Worm (Caenorhabditis elegans) whole organism, young adult: ENCODE results near the gene dpf-2.

ENCODE experiments used
- B0019.2 ChIP-seq: fragments of 200-800 bp; sonication (Bioruptor generic); conservative IDR thresholded peaks from 2 replicates; pipeline ENCODE4 v1.3.6; 2022; ENCODE audit warnings: missing genetic modification reagents, missing genetic modification characterization, missing compliant biosample characterization
- F10E7.11 ChIP-seq: sonication (generic microtip); optimal IDR thresholded peaks from 2 replicates; lab custom pipeline; 2017; ENCODE audit warnings: mild to moderate bottlenecking, missing genetic modification characterization, moderate library complexity, missing compliant biosample characterization
- F55B11.4 ChIP-seq: sonication (generic microtip); optimal IDR thresholded peaks from 2 replicates; lab custom pipeline; 2016; ENCODE audit warnings: missing compliant biosample characterization, missing genetic modification characterization, borderline replicate concordance; ENCODE audit not compliant: insufficient read depth
- F57A8.1 ChIP-seq: fragments of 200-800 bp; sonication (Bioruptor generic); optimal IDR thresholded peaks from 2 replicates; lab custom pipeline; 2018; ENCODE audit warnings: mild to moderate bottlenecking, missing genetic modification characterization, moderate library complexity, missing compliant biosample characterization
- F57C9.4 ChIP-seq: sonication (generic microtip); optimal IDR thresholded peaks from 2 replicates; lab custom pipeline; 2017; ENCODE audit warnings: mild to moderate bottlenecking, missing genetic modification characterization, missing compliant biosample characterization
- K12H6.12 ChIP-seq: fragments of 200-800 bp; sonication (Bioruptor generic); optimal IDR thresholded peaks from 2 replicates; lab custom pipeline; 2018; ENCODE audit warnings: mild to moderate bottlenecking, missing genetic modification characterization, missing compliant biosample characterization
- Y53F4B.3 ChIP-seq: fragments of 200-800 bp; sonication (Bioruptor generic); IDR thresholded peaks from 2 replicates; pipeline ENCODE4 v1.3.6; 2022; ENCODE audit warnings: missing genetic modification reagents, missing genetic modification characterization, missing compliant biosample characterization
- Y67H2A.10 ChIP-seq: fragments of 200-800 bp; sonication (Bioruptor generic); conservative IDR thresholded peaks from 2 replicates; pipeline ENCODE4 v1.3.6; 2022; ENCODE audit warnings: missing genetic modification reagents, missing genetic modification characterization, missing compliant biosample characterization
- aptf-3 ChIP-seq: fragments of 200-800 bp; sonication (Bioruptor generic); IDR thresholded peaks from 2 replicates; pipeline ENCODE4 v1.3.6; 2022; ENCODE audit warnings: missing genetic modification characterization, missing compliant biosample characterization
- atf-7 ChIP-seq: sonication (generic microtip); optimal IDR thresholded peaks from 2 replicates; lab custom pipeline; 2017; ENCODE audit warnings: mild to moderate bottlenecking, missing genetic modification characterization, missing compliant biosample characterization
- athp-1 ChIP-seq: sonication (generic microtip); optimal IDR thresholded peaks from 2 replicates; lab custom pipeline; 2017; ENCODE audit warnings: mild to moderate bottlenecking, missing genetic modification characterization, missing compliant biosample characterization
- attf-3 ChIP-seq: fragments of 200-800 bp; sonication (Bioruptor generic); conservative IDR thresholded peaks from 2 replicates; pipeline ENCODE4 v1.3.6; 2022; ENCODE audit warnings: missing genetic modification reagents, missing genetic modification characterization, missing compliant biosample characterization
- bed-2 ChIP-seq: fragments of 200-800 bp; sonication (Bioruptor generic); IDR thresholded peaks from 2 replicates; pipeline ENCODE4 v1.3.6; 2022; ENCODE audit warnings: missing genetic modification reagents, missing genetic modification characterization, missing compliant biosample characterization
- cebp-1 ChIP-seq, 2 experiments: fragments of 200-800 bp in 1 of 2; sonication (Bioruptor generic) in 1 of 2; sonication (generic microtip) in 1 of 2; IDR thresholded peaks in 1 of 2; optimal IDR thresholded peaks in 1 of 2; 2 replicates each; pipeline versions ENCODE4 v1.3.6 to Lab custom; 2017 to 2022; ENCODE audit warnings: missing compliant biosample characterization in 2 of 2, missing genetic modification characterization in 2 of 2, mild to moderate bottlenecking in 1 of 2, missing genetic modification reagents in 1 of 2, moderate library complexity in 1 of 2
- cebp-2 ChIP-seq: fragments of 200-800 bp; sonication (Bioruptor generic); IDR thresholded peaks from 2 replicates; pipeline ENCODE4 v1.3.6; 2022; ENCODE audit warnings: missing genetic modification characterization, missing compliant biosample characterization
- ceh-100 ChIP-seq: fragments of 200-800 bp; sonication (Bioruptor generic); IDR thresholded peaks from 2 replicates; pipeline ENCODE4 v1.3.6; 2022; ENCODE audit warnings: missing genetic modification reagents, missing genetic modification characterization, missing compliant biosample characterization
- ceh-40 ChIP-seq: fragments of 200-800 bp; sonication (Bioruptor generic); IDR thresholded peaks from 2 replicates; pipeline ENCODE4 v1.3.6; 2022; ENCODE audit warnings: missing genetic modification characterization, missing compliant biosample characterization
- ceh-58 ChIP-seq: fragments of 200-800 bp; sonication (Bioruptor generic); IDR thresholded peaks from 2 replicates; pipeline ENCODE4 v1.3.6; 2022; ENCODE audit warnings: missing genetic modification characterization, missing compliant biosample characterization
- ceh-91 ChIP-seq: fragments of 200-800 bp; sonication (Bioruptor generic); IDR thresholded peaks from 2 replicates; pipeline ENCODE4 v1.3.6; 2022; ENCODE audit warnings: missing genetic modification reagents, missing genetic modification characterization, missing compliant biosample characterization
- chd-7 ChIP-seq: sonication (generic microtip); optimal IDR thresholded peaks from 2 replicates; lab custom pipeline; 2016; ENCODE audit warnings: mild to moderate bottlenecking, missing genetic modification characterization, moderate library complexity, missing compliant biosample characterization
- die-1 ChIP-seq: sonication (generic microtip); optimal IDR thresholded peaks from 2 replicates; lab custom pipeline; 2016; ENCODE audit warnings: missing genotype, mild to moderate bottlenecking, missing genetic modification characterization, missing compliant biosample characterization
- dox-1 ChIP-seq: fragments of 200-800 bp; sonication (Bioruptor generic); IDR thresholded peaks from 2 replicates; pipeline ENCODE4 v1.3.6; 2022; ENCODE audit warnings: missing genetic modification reagents, missing genetic modification characterization, missing compliant biosample characterization
- dpff-1 ChIP-seq: sonication (generic microtip); optimal IDR thresholded peaks from 2 replicates; lab custom pipeline; 2017; ENCODE audit warnings: mild to moderate bottlenecking, missing genetic modification characterization, missing compliant biosample characterization
- egl-44 ChIP-seq: fragments of 200-800 bp; sonication (Bioruptor generic); IDR thresholded peaks from 2 replicates; pipeline ENCODE4 v1.3.6; 2022; ENCODE audit warnings: missing genetic modification reagents, missing genetic modification characterization, missing compliant biosample characterization
- egrh-3 ChIP-seq: fragments of 200-800 bp; sonication (Bioruptor generic); IDR thresholded peaks from 2 replicates; pipeline ENCODE4 v1.3.6; 2022; ENCODE audit warnings: missing genetic modification reagents, missing genetic modification characterization, missing compliant biosample characterization
- ets-4 ChIP-seq: fragments of 200-800 bp; sonication (Bioruptor generic); optimal IDR thresholded peaks from 2 replicates; lab custom pipeline; 2018; ENCODE audit warnings: mild to moderate bottlenecking, missing genetic modification characterization, missing compliant biosample characterization
- him-1 ChIP-seq: sonication (generic microtip); optimal IDR thresholded peaks from 2 replicates; lab custom pipeline; 2016; ENCODE audit warnings: missing genotype, missing genetic modification reagents, missing genetic modification characterization, missing compliant biosample characterization
- hmg-1.2 ChIP-seq: fragments of 200-800 bp; sonication (Bioruptor generic); IDR thresholded peaks from 2 replicates; pipeline ENCODE4 v1.3.6; 2022; ENCODE audit warnings: missing genetic modification reagents, missing genetic modification characterization, missing compliant biosample characterization
- hsf-1 ChIP-seq: fragments of 200-800 bp; sonication (Bioruptor generic); IDR thresholded peaks from 2 replicates; pipeline ENCODE4 v1.3.6; 2022; ENCODE audit warnings: missing genetic modification reagents, missing genetic modification characterization, missing compliant biosample characterization
- lin-54 ChIP-seq: fragments of 200-800 bp; sonication (Bioruptor generic); optimal IDR thresholded peaks from 2 replicates; lab custom pipeline; 2018; ENCODE audit warnings: mild to moderate bottlenecking, missing genetic modification characterization, missing compliant biosample characterization
- lir-1 ChIP-seq: fragments of 200-800 bp; sonication (Bioruptor generic); conservative IDR thresholded peaks from 2 replicates; pipeline ENCODE4 v1.3.6; 2022; ENCODE audit warnings: missing genetic modification reagents, missing genetic modification characterization, missing compliant biosample characterization
- madf-6 ChIP-seq: fragments of 200-800 bp; sonication (Bioruptor generic); IDR thresholded peaks from 2 replicates; pipeline ENCODE4 v1.3.6; 2022; ENCODE audit warnings: missing genetic modification reagents, missing genetic modification characterization, missing compliant biosample characterization
- madf-8 ChIP-seq: fragments of 200-800 bp; sonication (Bioruptor generic); conservative IDR thresholded peaks from 2 replicates; pipeline ENCODE4 v1.3.6; 2022; ENCODE audit warnings: missing genetic modification reagents, missing genetic modification characterization, missing compliant biosample characterization
- mel-28 ChIP-seq: sonication (generic microtip); optimal IDR thresholded peaks from 2 replicates; lab custom pipeline; 2016; ENCODE audit warnings: borderline replicate concordance, mild to moderate bottlenecking, missing genetic modification characterization, missing compliant biosample characterization
- nfyb-1 ChIP-seq: fragments of 200-800 bp; sonication (Bioruptor generic); IDR thresholded peaks from 2 replicates; pipeline ENCODE4 v1.3.6; 2022; ENCODE audit warnings: missing genetic modification reagents, missing genetic modification characterization, missing compliant biosample characterization
- nhr-120 ChIP-seq: fragments of 200-800 bp; sonication (Bioruptor generic); IDR thresholded peaks from 2 replicates; pipeline ENCODE4 v1.3.6; 2022; ENCODE audit warnings: missing genetic modification characterization, missing compliant biosample characterization
- nhr-179 ChIP-seq: sonication (generic microtip); optimal IDR thresholded peaks from 2 replicates; lab custom pipeline; 2016; ENCODE audit warnings: mild to moderate bottlenecking, missing genetic modification characterization, missing compliant biosample characterization
- nhr-90 ChIP-seq: sonication (generic microtip); optimal IDR thresholded peaks from 2 replicates; lab custom pipeline; 2016; ENCODE audit warnings: missing genotype, mild to moderate bottlenecking, missing genetic modification characterization, missing compliant biosample characterization
- snpc-3.4 ChIP-seq: sonication (generic microtip); optimal IDR thresholded peaks from 2 replicates; lab custom pipeline; 2017; ENCODE audit warnings: missing genetic modification characterization, mild to moderate bottlenecking, missing compliant biosample characterization, antibody characterized with exemption, moderate library complexity, missing genotype, missing genetic modification reagents
- tbx-9 ChIP-seq: sonication (generic microtip); optimal IDR thresholded peaks from 2 replicates; lab custom pipeline; 2016; ENCODE audit warnings: borderline replicate concordance, missing genetic modification characterization, inconsistent platforms, missing compliant biosample characterization
- unc-62 ChIP-seq: fragments of 150-350 bp; optimal IDR thresholded peaks from 2 replicates; lab custom pipeline; 2014; ENCODE audit warnings: missing biosample characterization, missing genetic modification reagents, missing genetic modification characterization
- ztf-26 ChIP-seq: sonication (generic microtip); optimal IDR thresholded peaks from 2 replicates; lab custom pipeline; 2017; ENCODE audit warnings: missing genetic modification characterization, missing compliant biosample characterization
- ztf-28 ChIP-seq: fragments of 200-800 bp; sonication (Bioruptor generic); IDR thresholded peaks from 2 replicates; pipeline ENCODE4 v1.3.6; 2022; ENCODE audit warnings: missing genetic modification reagents, missing genetic modification characterization, missing compliant biosample characterization
- ztf-3 ChIP-seq: fragments of 200-800 bp; sonication (Bioruptor generic); optimal IDR thresholded peaks from 2 replicates; lab custom pipeline; 2018; ENCODE audit warnings: mild to moderate bottlenecking, missing genetic modification characterization, missing compliant biosample characterization

dpf-2 gene

DNA sequence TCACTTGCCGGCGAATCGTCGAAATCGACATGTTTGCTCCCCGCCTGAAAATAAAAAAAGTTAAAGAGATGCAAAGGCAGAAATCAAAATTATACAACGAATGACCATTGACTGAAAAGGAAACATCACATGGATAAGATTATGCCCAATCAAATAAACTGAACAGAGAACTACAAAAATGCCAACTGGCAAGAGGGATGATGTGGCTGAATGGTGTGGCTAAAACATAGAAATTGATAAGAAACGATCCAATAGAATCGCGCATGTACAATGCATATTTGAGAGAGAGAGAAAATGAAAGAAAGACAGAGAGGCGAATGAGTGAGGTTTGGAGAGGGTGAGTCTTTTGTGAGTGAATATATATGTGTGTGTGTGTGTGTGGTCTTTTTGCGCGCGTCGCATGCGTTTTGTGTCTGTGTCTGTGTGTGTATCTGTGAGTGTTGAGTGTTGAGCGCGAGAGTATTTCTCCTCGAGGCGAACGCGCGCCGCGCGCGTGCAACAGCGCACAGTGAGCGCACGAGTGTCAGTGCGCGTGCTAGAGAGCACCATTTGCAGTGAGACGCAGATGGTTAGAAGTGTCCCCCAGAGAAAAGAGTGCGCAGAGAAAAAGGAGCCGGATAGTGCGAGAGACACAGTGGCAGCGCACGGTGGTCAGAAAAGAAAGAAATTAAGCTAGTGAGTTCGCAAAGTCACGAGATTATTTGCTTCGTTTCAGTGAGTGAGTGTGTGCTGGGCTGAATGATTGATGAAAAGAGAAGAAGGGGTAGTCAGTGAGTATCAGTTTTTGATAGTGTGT, 13.0 kb upstream of the dpf-2 start, which contains the start of gene epn-1 (continued):
- TF ChIP-seq nhr-90 (tag; lab: Kevin White, UChicago), result peak; percentile 94
- TF ChIP-seq B0019.2 (GFP tag; lab: Robert Waterston, UW), result no peak
- TF ChIP-seq nfyb-1, result peak; percentile 96
- TF ChIP-seq ztf-26 (tag; lab: Kevin White, UChicago), result peak; percentile 97
- TF ChIP-seq F57C9.4, result no peak
- peak; percentile 99 for TF ChIP-seq K12H6.12
- TF ChIP-seq atf-7 (tag; lab: Kevin White, UChicago), result peak; percentile 99
- no peak for TF ChIP-seq tbx-9 (tag; lab: Kevin White, UChicago)
- peak; percentile 95 for TF ChIP-seq hmg-1.2 (GFP tag; lab: Robert Waterston, UW)
- no peak for TF ChIP-seq Y53F4B.3 (GFP tag; lab: Robert Waterston, UW)
- peak; percentile 69; the same call in 1 of the 2 replicates for TF ChIP-seq cebp-2 (GFP tag; lab: Robert Waterston, UW)

DNA sequence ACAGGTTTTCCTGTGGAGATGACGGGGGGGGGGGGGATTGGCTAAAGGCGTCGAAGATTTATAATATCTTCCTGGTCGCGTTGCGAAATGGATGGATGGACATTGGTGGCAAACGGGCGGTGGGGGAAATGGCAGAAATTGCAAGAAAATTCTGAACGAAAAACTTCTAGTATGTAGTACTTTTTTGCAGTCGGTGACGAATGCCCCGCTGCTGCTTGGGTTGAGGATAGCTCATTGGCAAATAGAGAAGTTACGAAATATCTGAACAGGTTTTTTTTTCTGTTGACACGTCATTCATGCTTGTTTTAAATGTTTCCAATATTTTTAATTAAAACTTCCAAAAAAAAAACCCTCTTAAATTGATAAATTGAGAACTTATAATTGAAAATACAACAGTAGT, 12.1 kb upstream of the dpf-2 start:
- TF ChIP-seq madf-8, result no peak
- TF ChIP-seq cebp-1 (GFP tag; IDR thresholded peaks at IDR 0.05; lab: Robert Waterston, UW), result peak; percentile 62; the same call in 1 of the 2 replicates
- peak; percentile 86 for TF ChIP-seq cebp-1 (tag; optimal IDR thresholded peaks at IDR 0.05; lab: Kevin White, UChicago)
- no peak for TF ChIP-seq ztf-3 (GFP tag; lab: Kevin White, UChicago)
- no peak for TF ChIP-seq ztf-28 (GFP tag; lab: Robert Waterston, UW)
- TF ChIP-seq, all 124 proteins: peak for 1

DNA sequence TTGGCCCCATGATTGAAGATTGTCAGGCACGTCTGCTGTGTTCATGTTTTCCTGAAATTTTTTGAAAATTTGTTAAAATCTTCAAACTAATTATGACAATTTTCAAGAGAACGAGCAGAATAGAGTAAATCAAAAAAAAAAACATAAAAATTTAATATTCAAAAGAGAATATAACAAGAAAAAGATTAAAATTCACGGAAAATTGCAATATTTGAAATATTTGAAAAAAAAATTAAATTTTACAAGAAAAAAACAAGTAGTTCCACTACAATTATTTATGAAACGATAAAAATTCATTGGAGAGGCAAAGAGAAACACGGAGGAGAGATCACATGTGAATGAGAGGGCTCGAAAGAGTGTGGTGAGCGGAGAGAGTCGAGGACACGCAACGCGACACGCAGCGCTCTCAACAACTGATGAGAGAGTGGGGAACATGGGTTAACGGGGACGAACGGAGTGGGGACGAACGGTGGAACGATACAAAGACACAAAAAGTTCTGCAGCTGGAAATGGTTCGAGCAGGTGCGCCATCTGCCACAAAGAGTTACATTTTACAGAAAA, 7.1 kb upstream of the dpf-2 start, which contains the start of gene mbk-1:
mbk-1 (minus strand) TSS at position 51 of the 561 bp plus-strand sequence.
- no peak for TF ChIP-seq egl-44 (GFP tag; lab: Robert Waterston, UW)
- TF ChIP-seq nhr-120 (GFP tag; lab: Robert Waterston, UW), result no peak
- no peak for TF ChIP-seq attf-3
- TF ChIP-seq him-1 (tag; lab: Kevin White, UChicago), result no peak
- TF ChIP-seq tbx-9 (tag; lab: Kevin White, UChicago), result no peak
- no peak for TF ChIP-seq F57A8.1 (GFP tag; lab: Kevin White, UChicago)
- no peak for TF ChIP-seq dpff-1
- TF ChIP-seq egrh-3 (GFP tag; lab: Robert Waterston, UW), result no peak
- no peak for TF ChIP-seq athp-1 (tag; lab: Kevin White, UChicago)
- TF ChIP-seq ceh-91 (GFP tag; lab: Robert Waterston, UW), result no peak
- TF ChIP-seq unc-62 (GFP tag; lab: Kevin White, UChicago), result no peak
- TF ChIP-seq snpc-3.4, result no peak
- TF ChIP-seq ceh-40, result no peak
- TF ChIP-seq ceh-58 (GFP tag; lab: Robert Waterston, UW), result no peak
- no peak for TF ChIP-seq F55B11.4 (tag; lab: Kevin White, UChicago)
- TF ChIP-seq Y67H2A.10 (GFP tag; lab: Robert Waterston, UW), result no peak
- TF ChIP-seq ets-4 (GFP tag; lab: Kevin White, UChicago), result no peak
- no peak for TF ChIP-seq madf-6 (GFP tag; lab: Robert Waterston, UW)
- no peak for TF ChIP-seq lin-54 (GFP tag; lab: Kevin White, UChicago)
- TF ChIP-seq mel-28 (tag; lab: Kevin White, UChicago), result no peak
- TF ChIP-seq bed-2 (GFP tag; lab: Robert Waterston, UW), result no peak
- peak; percentile 4 for TF ChIP-seq die-1
- TF ChIP-seq cebp-2 (GFP tag; lab: Robert Waterston, UW), result no peak
- no peak for TF ChIP-seq F10E7.11 (tag; lab: Kevin White, UChicago)
- TF ChIP-seq aptf-3 (GFP tag; lab: Robert Waterston, UW), result no peak
- 0 out of 2 replicates have a peak, but pooled peaks have one; percentile 54 for TF ChIP-seq lir-1 (GFP tag; lab: Robert Waterston, UW)
- TF ChIP-seq chd-7 (tag; lab: Kevin White, UChicago), result no peak
- TF ChIP-seq ceh-100 (GFP tag; lab: Robert Waterston, UW), result no peak
- no peak; the same call in 1 of the 2 replicates for TF ChIP-seq dox-1 (GFP tag; lab: Robert Waterston, UW)
- TF ChIP-seq hsf-1 (GFP tag; lab: Robert Waterston, UW), result no peak
- no peak for TF ChIP-seq nhr-179
